Fruit fly (Drosophila melanogaster): ENCODE measurements around the gene 140up.

DNA sequence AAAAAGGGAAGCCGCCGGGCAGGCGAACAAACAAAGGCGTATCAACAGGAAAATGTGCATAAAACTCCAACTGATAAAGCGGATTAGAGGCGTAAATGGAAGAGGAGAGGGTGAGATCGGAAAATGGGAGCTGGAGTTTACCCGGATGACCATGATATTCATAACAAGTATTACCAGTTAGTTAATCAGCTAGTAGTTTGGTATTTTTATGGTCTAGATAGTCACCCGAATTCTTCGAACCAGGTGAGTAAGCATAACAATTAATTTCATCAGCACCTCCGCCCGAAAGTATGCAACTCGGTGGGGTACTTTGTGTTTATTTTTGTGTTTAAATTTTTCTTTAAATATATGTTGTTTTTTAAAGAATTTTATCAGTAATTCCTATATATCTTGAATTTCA is 29.4 kb downstream of the 140up start:
- TF ChIP-seq kni (GFP tag; optimal IDR thresholded peaks at IDR 0.05), result no peak
- no peak for TF ChIP-seq CG3995 (GFP tag; optimal IDR thresholded peaks at IDR 0.05)
- TF ChIP-seq stc (GFP tag; IDR thresholded peaks at IDR 0.05), result no peak
- TF ChIP-seq Jarid2 (GFP tag; optimal IDR thresholded peaks at IDR 0.05), result no peak
- TF ChIP-seq Dfd (GFP tag; optimal IDR thresholded peaks at IDR 0.05), result no peak
- TF ChIP-seq CG11398 (GFP tag; optimal IDR thresholded peaks at IDR 0.05), result no peak

All from whole organism, embryonic.